Fruit fly (Drosophila melanogaster) whole organism: ENCODE results near the gene Mzt1.

Source experiments
- EcR ChIP-seq, 2 experiments: fragments of >200 bp; optimal IDR thresholded peaks; 2 replicates each; lab custom pipeline; 2017; ENCODE audit warnings: missing biosample characterization in 2 of 2, missing genetic modification characterization in 2 of 2, missing genetic modification reagents in 2 of 2
- psq ChIP-seq: fragments of >200 bp; optimal IDR thresholded peaks from 2 replicates; lab custom pipeline; 2017

DNA sequence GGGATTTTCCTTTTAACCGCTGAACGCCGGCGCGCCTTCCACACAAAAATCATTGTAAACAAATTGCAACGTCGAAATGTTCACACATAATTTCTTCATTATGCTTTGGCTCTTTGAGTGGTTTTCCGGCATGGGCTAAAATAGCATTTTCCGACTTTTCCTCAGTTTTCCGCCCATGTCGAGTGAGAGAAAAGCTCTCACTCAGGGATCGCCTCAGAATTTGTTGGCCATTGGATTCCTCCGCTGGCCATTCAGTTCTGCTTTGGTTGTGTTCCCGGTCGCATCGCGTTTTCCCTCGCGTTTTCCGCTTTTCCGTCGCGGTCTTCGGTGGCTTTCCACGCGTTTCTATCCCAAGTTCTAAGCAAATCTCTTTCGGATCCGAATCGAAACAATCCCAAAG lies 10.5 kb upstream of the Mzt1 start:
- TF ChIP-seq psq (no peak), EcR (GFP tag; optimal IDR thresholded peaks at IDR 0.05; lab: Kevin White, UChicago) (no peak)
